Worm (Caenorhabditis elegans) whole organism, L2 larva: ENCODE measurements around the gene pkn-1.

Experiments
- fos-1 ChIP-seq: fragments of 150-350 bp; optimal IDR thresholded peaks from 2 replicates; lab custom pipeline; 2014; ENCODE audit warnings: missing biosample characterization, missing genetic modification characterization
- lin-13 ChIP-seq: fragments of 150-350 bp; optimal IDR thresholded peaks from 2 replicates; lab custom pipeline; 2014; ENCODE audit warnings: missing biosample characterization, missing genetic modification reagents, missing genetic modification characterization
- nhr-10 ChIP-seq: sonication (generic microtip); optimal IDR thresholded peaks from 2 replicates; lab custom pipeline; 2017; ENCODE audit warnings: missing biosample characterization, missing genetic modification characterization
- nhr-6 ChIP-seq: fragments of 150-350 bp; optimal IDR thresholded peaks from 2 replicates; lab custom pipeline; 2014; ENCODE audit warnings: missing biosample characterization, missing genetic modification characterization
- snpc-4 ChIP-seq: fragments of 150-350 bp; optimal IDR thresholded peaks from 2 replicates; lab custom pipeline; 2014; ENCODE audit warnings: missing biosample characterization, missing genetic modification characterization

ce11 chrX:10428557-10428956 lies 31.5 kb downstream of the pkn-1 start, which contains the start of gene mig-15:
- no peak for TF ChIP-seq nhr-6 (tag; lab: Kevin White, UChicago)
- TF ChIP-seq lin-13 (GFP tag; lab: Kevin White, UChicago): no peak
- no peak for TF ChIP-seq nhr-10 (tag; lab: Kevin White, UChicago)
- no peak for TF ChIP-seq fos-1 (tag; lab: Kevin White, UChicago)
- TF ChIP-seq snpc-4 (tag; lab: Kevin White, UChicago): no peak
